Worm (Caenorhabditis elegans) whole organism, mixed stage, embryonic: ENCODE measurements around the gene lov-1.

Experiments used
- M03D4.4 ChIP-seq: sonication (generic microtip); optimal IDR thresholded peaks from 2 replicates; lab custom pipeline; 2017; ENCODE audit warnings: mild to moderate bottlenecking, missing genetic modification characterization, missing compliant biosample characterization
- bed-3 ChIP-seq: fragments of 200-800 bp; sonication (Bioruptor generic); optimal IDR thresholded peaks from 3 replicates; lab custom pipeline; 2018; ENCODE audit warnings: mild to moderate bottlenecking, missing genetic modification characterization, moderate library complexity, missing compliant biosample characterization
- blmp-1 ChIP-seq: fragments of 150-350 bp; optimal IDR thresholded peaks from 2 replicates; lab custom pipeline; 2014; ENCODE audit warnings: missing biosample characterization, missing genetic modification characterization
- ceh-39 ChIP-seq: fragments of 150-350 bp; optimal IDR thresholded peaks from 2 replicates; lab custom pipeline; 2014; ENCODE audit warnings: missing biosample characterization, missing genetic modification characterization
- ceh-43 ChIP-seq: fragments of 200-800 bp; sonication (Bioruptor generic); optimal IDR thresholded peaks from 2 replicates; lab custom pipeline; 2018; ENCODE audit warnings: mild to moderate bottlenecking, missing genetic modification characterization, moderate library complexity, missing compliant biosample characterization
- ceh-83 ChIP-seq: fragments of 200-800 bp; sonication (Bioruptor generic); optimal IDR thresholded peaks from 2 replicates; lab custom pipeline; 2018; ENCODE audit warnings: mild to moderate bottlenecking, missing genetic modification characterization, missing compliant biosample characterization
- ces-1 ChIP-seq: fragments of 150-350 bp; optimal IDR thresholded peaks from 2 replicates; lab custom pipeline; 2014; ENCODE audit warnings: missing biosample characterization, missing genetic modification reagents, missing genetic modification characterization
- cnd-1 ChIP-seq: fragments of 200-800 bp; sonication (Bioruptor generic); optimal IDR thresholded peaks from 2 replicates; lab custom pipeline; 2018; ENCODE audit warnings: mild to moderate bottlenecking, missing genetic modification characterization, missing compliant biosample characterization
- drap-1 ChIP-seq: fragments of 200-800 bp; sonication (Bioruptor generic); optimal IDR thresholded peaks from 3 replicates; lab custom pipeline; 2018; ENCODE audit warnings: mild to moderate bottlenecking, missing genetic modification characterization, missing compliant biosample characterization
- elt-1 ChIP-seq: sonication (generic microtip); optimal IDR thresholded peaks from 2 replicates; lab custom pipeline; 2017; ENCODE audit warnings: missing genetic modification characterization, mild to moderate bottlenecking, missing compliant biosample characterization, antibody characterized with exemption, moderate library complexity, borderline replicate concordance; ENCODE audit not compliant: insufficient read depth
- elt-3 ChIP-seq: fragments of 150-350 bp; optimal IDR thresholded peaks from 2 replicates; lab custom pipeline; 2014; ENCODE audit warnings: missing biosample characterization, missing genetic modification characterization
- flh-1 ChIP-seq: fragments of 200-800 bp; sonication (Bioruptor generic); optimal IDR thresholded peaks from 2 replicates; lab custom pipeline; 2018; ENCODE audit warnings: mild to moderate bottlenecking, missing genetic modification characterization, moderate library complexity, missing compliant biosample characterization
- ham-2 ChIP-seq: fragments of 200-800 bp; sonication (Bioruptor generic); optimal IDR thresholded peaks from 2 replicates; lab custom pipeline; 2018; ENCODE audit warnings: mild to moderate bottlenecking, missing genetic modification characterization, missing compliant biosample characterization
- hlh-1 ChIP-seq: fragments of 150-350 bp; optimal IDR thresholded peaks from 2 replicates; lab custom pipeline; 2014; ENCODE audit warnings: missing biosample characterization, missing genetic modification reagents, missing genetic modification characterization
- lin-13 ChIP-seq: fragments of 150-350 bp; optimal IDR thresholded peaks from 2 replicates; lab custom pipeline; 2014; ENCODE audit warnings: missing biosample characterization, missing genetic modification characterization
- lin-32 ChIP-seq: fragments of 200-800 bp; sonication (Bioruptor generic); optimal IDR thresholded peaks from 2 replicates; lab custom pipeline; 2018; ENCODE audit warnings: mild to moderate bottlenecking, missing genetic modification characterization, missing compliant biosample characterization
- lsy-2 ChIP-seq: fragments of 150-350 bp; optimal IDR thresholded peaks from 2 replicates; lab custom pipeline; 2014; ENCODE audit warnings: missing biosample characterization, missing genetic modification characterization
- mab-5 ChIP-seq: fragments of 150-350 bp; optimal IDR thresholded peaks from 2 replicates; lab custom pipeline; 2014; ENCODE audit warnings: missing biosample characterization, missing genetic modification characterization
- mep-1 ChIP-seq: fragments of 150-350 bp; optimal IDR thresholded peaks from 2 replicates; lab custom pipeline; 2017; ENCODE audit warnings: missing biosample characterization, missing genetic modification reagents, missing genetic modification characterization, inconsistent platforms
- mls-2 ChIP-seq: sonication (generic microtip); optimal IDR thresholded peaks from 2 replicates; lab custom pipeline; 2016; ENCODE audit warnings: mild to moderate bottlenecking, missing genetic modification characterization, moderate library complexity, missing compliant biosample characterization
- nhr-12 ChIP-seq: fragments of 150-350 bp; optimal IDR thresholded peaks from 2 replicates; lab custom pipeline; 2014; ENCODE audit warnings: missing biosample characterization, missing genetic modification characterization
- nhr-2 ChIP-seq: fragments of 150-350 bp; optimal IDR thresholded peaks from 2 replicates; lab custom pipeline; 2014; ENCODE audit warnings: missing biosample characterization, missing genetic modification characterization
- nhr-237 ChIP-seq: fragments of 150-350 bp; optimal IDR thresholded peaks from 2 replicates; lab custom pipeline; 2014; ENCODE audit warnings: missing biosample characterization, missing genetic modification characterization
- nhr-28 ChIP-seq: fragments of 150-350 bp; optimal IDR thresholded peaks from 2 replicates; lab custom pipeline; 2014; ENCODE audit warnings: missing biosample characterization, missing genetic modification characterization
- nhr-76 ChIP-seq: sonication (generic microtip); optimal IDR thresholded peaks from 2 replicates; lab custom pipeline; 2017; ENCODE audit warnings: missing biosample characterization, missing genetic modification characterization
- sem-2 ChIP-seq: fragments of 200-800 bp; sonication (Bioruptor generic); optimal IDR thresholded peaks from 2 replicates; lab custom pipeline; 2018; ENCODE audit warnings: mild to moderate bottlenecking, missing genetic modification characterization, missing compliant biosample characterization
- snpc-4 ChIP-seq: fragments of 150-350 bp; optimal IDR thresholded peaks from 2 replicates; lab custom pipeline; 2014; ENCODE audit warnings: missing biosample characterization, missing genetic modification characterization
- sptf-1 ChIP-seq: sonication (generic microtip); optimal IDR thresholded peaks from 2 replicates; lab custom pipeline; 2017; ENCODE audit warnings: mild to moderate bottlenecking, missing genetic modification characterization, moderate library complexity, missing compliant biosample characterization
- tbx-8 ChIP-seq: fragments of 200-800 bp; sonication (Bioruptor generic); optimal IDR thresholded peaks from 2 replicates; lab custom pipeline; 2018; ENCODE audit warnings: mild to moderate bottlenecking, missing genetic modification characterization, moderate library complexity, missing compliant biosample characterization
- unc-120 ChIP-seq: sonication (generic microtip); optimal IDR thresholded peaks from 2 replicates; lab custom pipeline; 2017; ENCODE audit warnings: missing genetic modification characterization, missing compliant biosample characterization; ENCODE audit not compliant: poor library complexity, severe bottlenecking
- unc-62 ChIP-seq: fragments of 150-350 bp; optimal IDR thresholded peaks from 2 replicates; lab custom pipeline; 2014; ENCODE audit warnings: missing biosample characterization, missing genetic modification reagents, missing genetic modification characterization
- ztf-11 ChIP-seq: fragments of 150-350 bp; optimal IDR thresholded peaks from 2 replicates; lab custom pipeline; 2014; ENCODE audit warnings: missing biosample characterization, missing genetic modification characterization

The lov-1 gene

DNA sequence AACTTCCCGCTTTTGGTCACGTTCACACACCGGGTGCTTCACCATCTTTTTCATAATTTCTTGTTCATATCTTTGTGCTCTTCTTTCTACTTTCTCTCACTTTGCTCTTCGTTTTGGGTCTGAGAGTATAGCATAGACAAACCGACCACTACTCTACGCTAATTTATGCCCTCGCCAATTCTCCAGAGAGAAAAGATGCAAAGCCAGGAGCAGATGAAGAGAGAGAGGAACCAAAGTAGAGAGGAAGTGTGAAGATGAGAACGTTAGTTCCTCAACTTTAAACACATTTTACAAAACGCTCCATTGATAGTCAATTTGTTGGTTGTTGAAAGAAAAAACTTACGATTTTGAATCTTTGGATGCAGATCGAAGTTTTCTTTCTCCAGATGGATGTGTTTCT is 46.1 kb upstream of the lov-1 start:
- no peak for TF ChIP-seq hlh-1 (tag; lab: Kevin White, UChicago)
- TF ChIP-seq ceh-83: no peak
- peak; percentile 47 for TF ChIP-seq ces-1 (GFP tag; lab: Kevin White, UChicago)
- no peak for TF ChIP-seq elt-1 (tag; lab: Kevin White, UChicago)
- TF ChIP-seq, all 35 proteins: peak for 1

DNA sequence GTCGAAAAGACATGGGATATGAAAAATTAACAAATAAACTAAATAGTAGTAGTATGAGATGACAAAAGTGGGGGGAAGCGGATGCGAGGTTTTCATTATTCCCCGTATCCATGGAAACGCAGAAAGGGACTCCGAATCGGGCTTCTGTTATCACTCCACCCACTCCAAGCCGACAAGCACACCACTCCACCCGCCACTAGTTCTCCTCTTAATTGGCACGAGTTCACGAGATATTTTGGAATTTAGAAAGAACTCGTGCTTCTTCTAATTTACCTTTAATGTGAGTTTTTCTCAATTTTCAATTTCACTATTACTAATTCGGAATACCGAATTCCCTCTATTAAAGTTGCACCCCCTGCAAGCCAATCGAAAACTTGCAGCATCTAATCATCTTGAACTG is 44.7 kb upstream of the lov-1 start:
- TF ChIP-seq cnd-1 (no peak), elt-3 (tag; lab: Kevin White, UChicago) (no peak), mep-1 (no peak), nhr-237 (no peak), mls-2 (tag; lab: Kevin White, UChicago) (no peak), ham-2 (no peak), ceh-83 (no peak), nhr-12 (no peak), drap-1 (GFP tag; lab: Kevin White, UChicago) (no peak), flh-1 (GFP tag; lab: Kevin White, UChicago) (no peak), bed-3 (GFP tag; lab: Kevin White, UChicago) (no peak), nhr-28 (tag; lab: Kevin White, UChicago) (no peak), lin-13 (tag; lab: Kevin White, UChicago) (no peak), nhr-2 (tag; lab: Kevin White, UChicago) (no peak), sptf-1 (no peak), unc-62 (GFP tag; lab: Kevin White, UChicago) (no peak), elt-1 (tag; lab: Kevin White, UChicago) (no peak), ces-1 (GFP tag; lab: Kevin White, UChicago) (no peak), nhr-76 (no peak)

DNA sequence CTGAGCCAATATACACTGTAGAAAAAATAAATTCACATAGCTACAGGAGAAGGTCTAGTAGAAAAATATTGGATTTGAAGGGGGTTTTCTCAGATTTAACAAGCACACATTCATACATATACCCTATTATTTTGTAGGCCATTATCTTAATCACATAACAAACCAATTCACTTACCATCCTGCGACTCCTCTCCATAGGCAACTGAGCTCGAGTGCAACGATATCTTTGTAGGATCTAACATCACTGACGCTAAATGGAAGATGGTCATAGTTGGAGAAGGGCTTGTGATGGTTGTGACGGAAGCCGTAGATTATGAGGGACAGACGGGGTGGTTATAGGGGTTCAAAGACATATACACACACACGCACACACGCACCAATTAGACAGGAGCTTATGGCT is 42.5 kb upstream of the lov-1 start:
- no peak for TF ChIP-seq ceh-39 (tag; lab: Kevin White, UChicago)
- TF ChIP-seq ces-1 (GFP tag; lab: Kevin White, UChicago): no peak
- TF ChIP-seq unc-62 (GFP tag; lab: Kevin White, UChicago): no peak
- no peak for TF ChIP-seq blmp-1 (tag; lab: Kevin White, UChicago)
- TF ChIP-seq nhr-12: no peak
- TF ChIP-seq hlh-1 (tag; lab: Kevin White, UChicago): no peak
- no peak for TF ChIP-seq unc-120
- TF ChIP-seq M03D4.4 (tag; lab: Kevin White, UChicago): no peak
- TF ChIP-seq elt-1 (tag; lab: Kevin White, UChicago): no peak
- no peak for TF ChIP-seq sptf-1

DNA sequence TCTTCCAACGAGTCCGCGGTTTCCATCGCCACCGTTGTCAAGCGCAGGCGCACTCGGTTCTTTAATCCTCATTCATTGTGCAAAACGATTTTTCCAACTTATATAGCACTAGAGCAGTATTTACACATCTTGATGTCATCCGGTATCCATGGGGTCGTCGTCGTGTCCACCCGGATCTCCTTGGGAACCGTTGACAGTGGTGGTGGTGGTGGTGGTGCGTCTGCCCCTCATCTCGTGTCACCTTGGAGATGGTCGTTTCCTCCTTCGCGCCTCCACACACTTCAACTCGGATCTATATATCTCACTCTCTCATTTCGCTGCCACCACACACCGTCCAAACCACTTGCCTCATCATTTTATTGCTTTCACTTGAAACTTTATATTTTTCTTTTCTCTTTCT is 41.2 kb upstream of the lov-1 start:
- no peak for TF ChIP-seq ceh-39 (tag; lab: Kevin White, UChicago)

DNA sequence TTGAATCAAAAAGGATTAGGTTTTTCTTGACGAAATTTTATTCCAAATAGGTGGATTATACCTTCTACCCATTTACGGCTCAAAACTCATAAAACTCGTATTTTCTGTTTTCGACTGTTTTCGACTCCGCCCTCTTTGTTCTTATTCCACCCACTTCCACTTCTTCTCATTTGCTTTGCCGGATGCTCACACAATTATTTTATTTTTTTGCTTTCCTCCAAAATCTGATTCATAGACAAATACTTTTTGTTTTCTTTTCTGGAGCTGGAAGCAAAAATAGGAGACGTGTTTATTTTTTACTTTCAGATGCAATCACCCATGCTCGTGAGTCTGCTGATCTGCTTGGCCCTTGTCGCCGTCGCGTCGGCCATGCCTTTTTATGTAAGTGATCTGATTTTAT is 33.5 kb upstream of the lov-1 start, which contains the start of gene nlp-63:
nlp-63 (plus strand) TSS at position 301 of the 400 bp plus-strand sequence.
- TF ChIP-seq elt-1 (tag; lab: Kevin White, UChicago): no peak
- no peak for TF ChIP-seq sem-2 (GFP tag; lab: Kevin White, UChicago)
- no peak for TF ChIP-seq nhr-12
- TF ChIP-seq M03D4.4 (tag; lab: Kevin White, UChicago): no peak
- no peak for TF ChIP-seq ceh-43
- no peak for TF ChIP-seq lsy-2 (tag; lab: Kevin White, UChicago)
- TF ChIP-seq nhr-2 (tag; lab: Kevin White, UChicago): no peak
- TF ChIP-seq mls-2 (tag; lab: Kevin White, UChicago): no peak
- TF ChIP-seq lin-32: no peak
- no peak for TF ChIP-seq sptf-1
- no peak for TF ChIP-seq drap-1 (GFP tag; lab: Kevin White, UChicago)
- TF ChIP-seq snpc-4 (tag; lab: Kevin White, UChicago): no peak
- no peak for TF ChIP-seq mab-5 (tag; lab: Kevin White, UChicago)
- no peak for TF ChIP-seq elt-3 (tag; lab: Kevin White, UChicago)
- TF ChIP-seq unc-62 (GFP tag; lab: Kevin White, UChicago): no peak
- TF ChIP-seq bed-3 (GFP tag; lab: Kevin White, UChicago): no peak
- TF ChIP-seq ztf-11 (tag; lab: Kevin White, UChicago): no peak
- no peak for TF ChIP-seq tbx-8 (GFP tag; lab: Kevin White, UChicago)
